Fruit fly (Drosophila melanogaster): Measurements from ENCODE around the gene CG32192.

- no peak for TF ChIP-seq pan (optimal IDR thresholded peaks at IDR 0.05)
- TF ChIP-seq psq (optimal IDR thresholded peaks at IDR 0.05), result no peak
- TF ChIP-seq usp (GFP tag; optimal IDR thresholded peaks at IDR 0.05), result no peak
These were observed 20.2 kb upstream of the CG32192 start for dm6 chr3L:18019645-18020509.

Measured in whole organism.